Fruit fly (Drosophila melanogaster) whole organism, embryonic: ENCODE measurements around the gene RpL35.

ENCODE experiments used
- B-H1 ChIP-seq: fragments of 200-800 bp; sonication (Bioruptor generic); IDR thresholded peaks from 3 replicates; pipeline ENCODE4 v1.3.6; 2022; ENCODE audit warnings: missing biosample characterization, missing genetic modification characterization
- CG10321 ChIP-seq: fragments of 200-800 bp; sonication (Bioruptor generic); IDR thresholded peaks from 2 replicates; pipeline ENCODE4 v1.3.6; 2022; ENCODE audit warnings: missing biosample characterization, missing genetic modification characterization
- CG10979 ChIP-seq: fragments of 200-800 bp; sonication (Bioruptor generic); optimal IDR thresholded peaks from 2 replicates; lab custom pipeline; 2018; ENCODE audit warnings: missing biosample characterization, mild to moderate bottlenecking, missing genetic modification characterization, moderate library complexity
- CG11093 ChIP-seq: fragments of 200-800 bp; sonication (Bioruptor generic); IDR thresholded peaks from 3 replicates; pipeline ENCODE4 v1.3.6; 2022; ENCODE audit warnings: missing biosample characterization, missing genetic modification characterization
- CG15269 ChIP-seq: fragments of 200-800 bp; sonication (Bioruptor generic); optimal IDR thresholded peaks from 2 replicates; lab custom pipeline; 2018; ENCODE audit warnings: missing biosample characterization, mild to moderate bottlenecking, missing genetic modification characterization, moderate library complexity
- CG1529 ChIP-seq: fragments of 200-800 bp; sonication (Bioruptor generic); optimal IDR thresholded peaks from 3 replicates; lab custom pipeline; 2018; ENCODE audit warnings: missing biosample characterization, missing genetic modification characterization
- CG15479 ChIP-seq: fragments of 200-800 bp; sonication (Bioruptor generic); optimal IDR thresholded peaks from 3 replicates; lab custom pipeline; 2019; ENCODE audit warnings: missing biosample characterization, mild to moderate bottlenecking, missing genetic modification characterization, moderate library complexity
- CG17385 ChIP-seq: fragments of 200-800 bp; sonication (Bioruptor generic); optimal IDR thresholded peaks from 3 replicates; lab custom pipeline; 2018; ENCODE audit warnings: missing biosample characterization, mild to moderate bottlenecking, missing genetic modification characterization
- CG30403 ChIP-seq: fragments of 200-800 bp; sonication (Bioruptor generic); optimal IDR thresholded peaks from 3 replicates; lab custom pipeline; 2016; ENCODE audit warnings: missing biosample characterization, missing genetic modification characterization
- CG30431 ChIP-seq: fragments of 200-800 bp; sonication (Bioruptor generic); optimal IDR thresholded peaks from 2 replicates; lab custom pipeline; 2017; ENCODE audit warnings: missing biosample characterization, missing genetic modification characterization
- CG34224 ChIP-seq: fragments of 200-800 bp; sonication (Bioruptor generic); IDR thresholded peaks from 3 replicates; pipeline ENCODE4 v1.3.6; 2022; ENCODE audit warnings: missing biosample characterization, missing genetic modification characterization; ENCODE audit not compliant: partially characterized antibody
- CG4360 ChIP-seq: fragments of 200-800 bp; sonication (Bioruptor generic); IDR thresholded peaks from 2 replicates; pipeline ENCODE4 v1.3.6; 2022; ENCODE audit warnings: missing biosample characterization, missing genetic modification characterization
- CG4617 ChIP-seq: fragments of 200-800 bp; sonication (Bioruptor generic); optimal IDR thresholded peaks from 3 replicates; lab custom pipeline; 2016; ENCODE audit warnings: missing biosample characterization, missing genetic modification characterization, borderline replicate concordance
- CG4854 ChIP-seq: fragments of 200-800 bp; sonication (Bioruptor generic); optimal IDR thresholded peaks from 2 replicates; lab custom pipeline; 2016; ENCODE audit warnings: missing biosample characterization, missing genetic modification characterization, inconsistent platforms
- CG6175 ChIP-seq: fragments of 200-800 bp; sonication (Bioruptor generic); IDR thresholded peaks from 3 replicates; pipeline ENCODE4 v1.3.6; 2022; ENCODE audit warnings: missing biosample characterization, missing genetic modification characterization
- CG8290 ChIP-seq, 3 experiments: fragments of 200-800 bp; sonication (Bioruptor generic); optimal IDR thresholded peaks; 2 replicates each; lab custom pipeline; 2016 to 2019; ENCODE audit warnings: missing biosample characterization in 3 of 3, missing genetic modification characterization in 3 of 3, mild to moderate bottlenecking in 2 of 3, moderate library complexity in 1 of 3
- CrebB ChIP-seq: fragments of 200-800 bp; sonication (Bioruptor generic); optimal IDR thresholded peaks from 3 replicates; lab custom pipeline; 2018; ENCODE audit warnings: missing biosample characterization, mild to moderate bottlenecking, missing genetic modification characterization
- E2f1 ChIP-seq: fragments of 200-800 bp; sonication (Bioruptor generic); IDR thresholded peaks from 2 replicates; pipeline ENCODE4 v1.3.6; 2022; ENCODE audit warnings: missing biosample characterization, missing genetic modification characterization
- Eip74EF ChIP-seq, 2 experiments: fragments of 200-800 bp in 1 of 2; fragments of >200 bp in 1 of 2; sonication (Bioruptor generic) in 1 of 2; optimal IDR thresholded peaks; 2 replicates each; lab custom pipeline; 2017 to 2019; ENCODE audit warnings: missing biosample characterization in 2 of 2, missing genetic modification characterization in 2 of 2, mild to moderate bottlenecking in 1 of 2, moderate library complexity in 1 of 2
- Elba2 ChIP-seq: fragments of 200-800 bp; sonication (Bioruptor generic); optimal IDR thresholded peaks from 3 replicates; lab custom pipeline; 2016; ENCODE audit warnings: missing biosample characterization, missing genetic modification characterization
- Gsc ChIP-seq: fragments of 200-800 bp; sonication (Bioruptor generic); IDR thresholded peaks from 2 replicates; pipeline ENCODE4 v1.3.6; 2022; ENCODE audit warnings: missing biosample characterization, missing genetic modification characterization
- HmgZ ChIP-seq: fragments of 200-800 bp; sonication (Bioruptor generic); optimal IDR thresholded peaks from 2 replicates; lab custom pipeline; 2018; ENCODE audit warnings: missing biosample characterization, mild to moderate bottlenecking, missing genetic modification characterization
- Hsf ChIP-seq: fragments of 200-800 bp; sonication (Bioruptor generic); optimal IDR thresholded peaks from 3 replicates; lab custom pipeline; 2016; ENCODE audit warnings: missing biosample characterization, missing genetic modification characterization
- Lhr ChIP-seq: fragments of 200-800 bp; sonication (Bioruptor generic); optimal IDR thresholded peaks from 3 replicates; lab custom pipeline; 2017; ENCODE audit warnings: mild to moderate bottlenecking, missing biosample characterization, missing genetic modification reagents, missing genetic modification characterization
- Oaz ChIP-seq: fragments of 200-800 bp; sonication (Bioruptor generic); IDR thresholded peaks from 2 replicates; pipeline ENCODE4 v1.3.6; 2022; ENCODE audit warnings: missing biosample characterization, missing genetic modification characterization
- PHDP ChIP-seq: fragments of 200-800 bp; sonication (Bioruptor generic); optimal IDR thresholded peaks from 3 replicates; lab custom pipeline; 2018; ENCODE audit warnings: missing biosample characterization, mild to moderate bottlenecking, missing genetic modification characterization, moderate library complexity
- Vsx1 ChIP-seq: fragments of 200-800 bp; sonication (Bioruptor generic); optimal IDR thresholded peaks from 2 replicates; lab custom pipeline; 2017; ENCODE audit warnings: missing biosample characterization, mild to moderate bottlenecking, missing genetic modification characterization, missing genetic modification reagents
- ab ChIP-seq: fragments of 200-800 bp; sonication (Bioruptor generic); optimal IDR thresholded peaks from 2 replicates; lab custom pipeline; 2016; ENCODE audit warnings: missing biosample characterization, missing genetic modification characterization
- abd-A ChIP-seq: fragments of 200-800 bp; sonication (Bioruptor generic); optimal IDR thresholded peaks from 3 replicates; lab custom pipeline; 2019; ENCODE audit warnings: missing biosample characterization, mild to moderate bottlenecking, missing genetic modification characterization, moderate library complexity
- amos ChIP-seq: fragments of 200-800 bp; sonication (Bioruptor generic); IDR thresholded peaks from 2 replicates; pipeline ENCODE4 v1.3.6; 2022; ENCODE audit warnings: missing biosample characterization, missing genetic modification characterization; ENCODE audit not compliant: partially characterized antibody
- bowl ChIP-seq: fragments of 200-800 bp; sonication (Bioruptor generic); IDR thresholded peaks from 2 replicates; pipeline ENCODE4 v1.3.6; 2022; ENCODE audit warnings: missing biosample characterization, missing genetic modification characterization
- btn ChIP-seq: fragments of 200-800 bp; sonication (Bioruptor generic); optimal IDR thresholded peaks from 2 replicates; lab custom pipeline; 2016; ENCODE audit warnings: missing biosample characterization, missing genetic modification characterization
- cg ChIP-seq: fragments of 200-800 bp; sonication (Bioruptor generic); optimal IDR thresholded peaks from 3 replicates; lab custom pipeline; 2019; ENCODE audit warnings: missing biosample characterization, mild to moderate bottlenecking, missing genetic modification characterization, moderate library complexity
- chinmo ChIP-seq: fragments of 200-800 bp; sonication (Bioruptor generic); IDR thresholded peaks from 4 replicates; pipeline ENCODE4 v1.3.6; 2022; ENCODE audit warnings: missing biosample characterization, missing genetic modification characterization; ENCODE audit not compliant: partially characterized antibody
- dimm ChIP-seq: fragments of 200-800 bp; sonication (Bioruptor generic); IDR thresholded peaks from 2 replicates; pipeline ENCODE4 v1.3.6; 2022; ENCODE audit warnings: missing biosample characterization, missing genetic modification characterization
- emc ChIP-seq: fragments of 200-800 bp; sonication (Bioruptor generic); optimal IDR thresholded peaks from 2 replicates; lab custom pipeline; 2016; ENCODE audit warnings: missing biosample characterization, missing genetic modification characterization
- gsb-n ChIP-seq: fragments of 200-800 bp; sonication (Bioruptor generic); optimal IDR thresholded peaks from 3 replicates; lab custom pipeline; 2018; ENCODE audit warnings: missing biosample characterization, mild to moderate bottlenecking, missing genetic modification characterization
- hth ChIP-seq: fragments of >200 bp; optimal IDR thresholded peaks from 2 replicates; lab custom pipeline; 2017; ENCODE audit warnings: inconsistent platforms
- inv ChIP-seq: fragments of 200-800 bp; sonication (Bioruptor generic); IDR thresholded peaks from 2 replicates; pipeline ENCODE4 v1.3.6; 2022; ENCODE audit warnings: missing biosample characterization, missing genetic modification characterization; ENCODE audit not compliant: partially characterized antibody
- lov ChIP-seq, 2 experiments: fragments of 200-800 bp in 1 of 2; fragments of >200 bp in 1 of 2; sonication (Bioruptor generic) in 1 of 2; IDR thresholded peaks in 1 of 2; optimal IDR thresholded peaks in 1 of 2; 2 replicates in 1 of 2; 3 replicates in 1 of 2; pipeline versions ENCODE4 v1.3.6 to Lab custom; 2017 to 2022; ENCODE audit warnings: missing biosample characterization in 1 of 2, missing genetic modification characterization in 1 of 2
- nmo ChIP-seq: fragments of 200-800 bp; sonication (Bioruptor generic); optimal IDR thresholded peaks from 2 replicates; lab custom pipeline; 2018; ENCODE audit warnings: missing biosample characterization, mild to moderate bottlenecking, missing genetic modification characterization, moderate library complexity
- otp ChIP-seq: fragments of 200-800 bp; sonication (Bioruptor generic); IDR thresholded peaks from 3 replicates; pipeline ENCODE4, ENCODE4 v1.3.6; 2022; ENCODE audit warnings: missing biosample characterization, missing genetic modification characterization
- pan ChIP-seq, 4 experiments: fragments of >200 bp in 3 of 4; fragments of 200-800 bp in 1 of 4; sonication (Bioruptor generic) in 1 of 4; optimal IDR thresholded peaks in 3 of 4; IDR thresholded peaks in 1 of 4; 2 replicates each; pipeline versions ENCODE4 v1.3.6 to Lab custom; 2017 to 2022; ENCODE audit warnings: missing biosample characterization in 2 of 4, missing genetic modification characterization in 2 of 4, mixed read lengths in 1 of 4
- phol ChIP-seq: fragments of 200-800 bp; sonication (Bioruptor generic); optimal IDR thresholded peaks from 3 replicates; lab custom pipeline; 2018; ENCODE audit warnings: missing biosample characterization, mild to moderate bottlenecking, missing genetic modification characterization, moderate library complexity
- pzg ChIP-seq: fragments of 200-800 bp; sonication (Bioruptor generic); optimal IDR thresholded peaks from 3 replicates; lab custom pipeline; 2018; ENCODE audit warnings: missing biosample characterization, mild to moderate bottlenecking, missing genetic modification characterization, moderate library complexity
- sisA ChIP-seq: fragments of 200-800 bp; sonication (Bioruptor generic); IDR thresholded peaks from 2 replicates; pipeline ENCODE4 v1.3.6; 2022; ENCODE audit warnings: missing biosample characterization, missing genetic modification characterization
- sr ChIP-seq: fragments of 200-800 bp; sonication (Bioruptor generic); IDR thresholded peaks from 3 replicates; pipeline ENCODE4 v1.3.6; 2022; ENCODE audit warnings: missing biosample characterization, missing genetic modification characterization
- vfl ChIP-seq: fragments of 200-800 bp; sonication (Bioruptor generic); optimal IDR thresholded peaks from 2 replicates; lab custom pipeline; 2016; ENCODE audit warnings: missing biosample characterization, missing genetic modification characterization
- vnd ChIP-seq: fragments of 200-800 bp; sonication (Bioruptor generic); IDR thresholded peaks from 3 replicates; pipeline ENCODE4 v1.3.6; 2022; ENCODE audit warnings: missing biosample characterization, missing genetic modification characterization; ENCODE audit not compliant: partially characterized antibody
- wdn ChIP-seq: fragments of 200-800 bp; sonication (Bioruptor generic); IDR thresholded peaks from 2 replicates; pipeline ENCODE4 v1.3.6; 2022; ENCODE audit warnings: missing biosample characterization, missing genetic modification characterization

RpL35 gene

dm6 chrX:5646228-5646627, 26.0 kb upstream of the RpL35 start (continued):
- TF ChIP-seq lov (optimal IDR thresholded peaks at IDR 0.05; lab: Kevin White, UChicago) = no peak
- TF ChIP-seq lov (GFP tag; IDR thresholded peaks at IDR 0.05; lab: Robert Waterston, UW) = no peak
- no peak for TF ChIP-seq wdn (GFP tag; lab: Robert Waterston, UW)
- no peak for TF ChIP-seq cg (GFP tag; lab: Kevin White, UChicago)
- peak; percentile 29 for TF ChIP-seq gsb-n (tag; lab: Kevin White, UChicago)
- no peak for TF ChIP-seq CG1529 (GFP tag; lab: Kevin White, UChicago)
- no peak for TF ChIP-seq amos
- TF ChIP-seq ab (GFP tag; lab: Kevin White, UChicago) = no peak
- no peak for TF ChIP-seq bowl (GFP tag; lab: Robert Waterston, UW)
- no peak for TF ChIP-seq CrebB (tag; lab: Kevin White, UChicago)
- TF ChIP-seq Lhr = no peak
- no peak for TF ChIP-seq CG8290 (GFP tag; optimal IDR thresholded peaks at IDR 0.05; lab: Kevin White, UChicago)
- no peak for TF ChIP-seq CG8290 (tag; optimal IDR thresholded peaks at IDR 0.05; lab: Kevin White, UChicago)
- TF ChIP-seq CG10979 (tag; lab: Kevin White, UChicago) = peak; percentile 61
- no peak for TF ChIP-seq CG4854
- no peak for TF ChIP-seq dimm (GFP tag; lab: Robert Waterston, UW)
- TF ChIP-seq HmgZ = no peak
- TF ChIP-seq nmo (GFP tag; lab: Kevin White, UChicago) = no peak
- no peak for TF ChIP-seq Eip74EF (GFP tag; optimal IDR thresholded peaks at IDR 0.05; lab: Kevin White, UChicago)
- no peak for TF ChIP-seq Elba2
- TF ChIP-seq Hsf = no peak
- TF ChIP-seq CG10321 (GFP tag; lab: Robert Waterston, UW) = no peak
- TF ChIP-seq CG4360 = no peak
- no peak for TF ChIP-seq hth (lab: Kevin White, UChicago)
- no peak for TF ChIP-seq otp
- TF ChIP-seq inv = no peak
- no peak for TF ChIP-seq sisA (GFP tag; lab: Robert Waterston, UW)
- no peak for TF ChIP-seq B-H1 (GFP tag; lab: Robert Waterston, UW)
- no peak for TF ChIP-seq pzg (GFP tag; lab: Kevin White, UChicago)
- TF ChIP-seq btn (GFP tag; lab: Kevin White, UChicago) = no peak
- TF ChIP-seq sr (GFP tag; lab: Robert Waterston, UW) = no peak
- no peak for TF ChIP-seq CG30431 (GFP tag; lab: Kevin White, UChicago)
- TF ChIP-seq CG15479 = no peak
- no peak for TF ChIP-seq CG17385 (GFP tag; lab: Kevin White, UChicago)
- no peak for TF ChIP-seq abd-A (tag; lab: Kevin White, UChicago)
- TF ChIP-seq E2f1 (GFP tag; lab: Robert Waterston, UW) = no peak
- TF ChIP-seq CG34224 (GFP tag; lab: Robert Waterston, UW) = no peak
- TF ChIP-seq Oaz = no peak
- no peak for TF ChIP-seq Vsx1 (GFP tag; lab: Kevin White, UChicago)
- TF ChIP-seq CG11093 = no peak
- TF ChIP-seq pan (optimal IDR thresholded peaks at IDR 0.05; lab: Kevin White, UChicago) = no peak
- no peak for TF ChIP-seq pan (GFP tag; optimal IDR thresholded peaks at IDR 0.05 in 1 of 2, IDR thresholded peaks at IDR 0.05 in 1 of 2)
- TF ChIP-seq CG30403 (GFP tag; lab: Kevin White, UChicago) = no peak
- TF ChIP-seq vfl (GFP tag; lab: Kevin White, UChicago) = no peak
- no peak for TF ChIP-seq CG4617 (GFP tag; lab: Kevin White, UChicago)
- TF ChIP-seq CG6175 = no peak
- no peak for TF ChIP-seq chinmo
- peak; percentile 14 for TF ChIP-seq CG15269 (tag; lab: Kevin White, UChicago)
- TF ChIP-seq PHDP (tag; lab: Kevin White, UChicago) = peak; percentile 16
- TF ChIP-seq vnd = no peak
- TF ChIP-seq phol (tag; lab: Kevin White, UChicago) = peak; percentile 51
- TF ChIP-seq emc (GFP tag; lab: Kevin White, UChicago) = no peak
- no peak for TF ChIP-seq Gsc (GFP tag; lab: Robert Waterston, UW)
